Worm (Caenorhabditis elegans) whole organism, L4 larva: Measurements from ENCODE around the gene F37C4.6.

Experiments
- ZK546.5 ChIP-seq, 2 experiments: sonication (generic microtip); optimal IDR thresholded peaks; 2 replicates each; lab custom pipeline; 2017; ENCODE audit warnings: missing biosample characterization in 2 of 2, missing genetic modification characterization in 2 of 2
- ama-1 ChIP-seq: fragments of 150-350 bp; optimal IDR thresholded peaks from 2 replicates; lab custom pipeline; 2014; ENCODE audit warnings: inconsistent platforms, mixed read lengths
- dmd-9 ChIP-seq: fragments of 200-800 bp; sonication (Bioruptor generic); IDR thresholded peaks from 2 replicates; pipeline ENCODE4 v1.3.6; 2022; ENCODE audit warnings: missing genetic modification reagents, missing genetic modification characterization, missing compliant biosample characterization
- fos-1 ChIP-seq: fragments of 150-350 bp; optimal IDR thresholded peaks from 2 replicates; lab custom pipeline; 2014; ENCODE audit warnings: missing biosample characterization, missing genetic modification characterization
- hmg-1.1 ChIP-seq: fragments of 200-800 bp; sonication (Bioruptor generic); IDR thresholded peaks from 2 replicates; pipeline ENCODE4 v1.3.6; 2022; ENCODE audit warnings: missing genetic modification reagents, missing genetic modification characterization, missing compliant biosample characterization
- lin-15B ChIP-seq: fragments of 150-350 bp; sonication (generic microtip); optimal IDR thresholded peaks from 3 replicates; lab custom pipeline; 2014; ENCODE audit warnings: missing biosample characterization, missing genetic modification characterization
- lin-39 ChIP-seq: fragments of 150-350 bp; optimal IDR thresholded peaks from 2 replicates; lab custom pipeline; 2014; ENCODE audit warnings: missing biosample characterization, missing genetic modification reagents, missing genetic modification characterization
- nhr-237 ChIP-seq: sonication (generic microtip); optimal IDR thresholded peaks from 2 replicates; lab custom pipeline; 2017; ENCODE audit warnings: missing biosample characterization, missing genetic modification characterization
- nhr-6 ChIP-seq: fragments of 150-350 bp; optimal IDR thresholded peaks from 2 replicates; lab custom pipeline; 2014; ENCODE audit warnings: missing biosample characterization, missing genetic modification characterization
- pha-4 ChIP-seq, 2 experiments: fragments of 150-350 bp in 1 of 2; fragments of 200-800 bp in 1 of 2; sonication (Bioruptor generic) in 1 of 2; IDR thresholded peaks in 1 of 2; optimal IDR thresholded peaks in 1 of 2; 2 replicates each; pipeline versions ENCODE4 v1.3.6 to Lab custom; 2014 to 2022; ENCODE audit warnings: missing genetic modification characterization in 2 of 2, missing genetic modification reagents in 2 of 2, missing biosample characterization in 1 of 2, missing compliant biosample characterization in 1 of 2
- snpc-4 ChIP-seq: fragments of 150-350 bp; optimal IDR thresholded peaks from 2 replicates; lab custom pipeline; 2014; ENCODE audit warnings: missing biosample characterization, missing genetic modification characterization
- unc-130 ChIP-seq: sonication (generic microtip); optimal IDR thresholded peaks from 2 replicates; lab custom pipeline; 2016; ENCODE audit warnings: missing genetic modification reagents, missing genetic modification characterization, missing compliant biosample characterization
- unc-39 ChIP-seq: sonication (generic microtip); optimal IDR thresholded peaks from 2 replicates; lab custom pipeline; 2017; ENCODE audit warnings: missing biosample characterization, missing genetic modification characterization
- ztf-11 ChIP-seq: fragments of 150-350 bp; optimal IDR thresholded peaks from 2 replicates; lab custom pipeline; 2014; ENCODE audit warnings: missing biosample characterization, missing genetic modification characterization

ce11 chrIV:3912598-3912997, 34.5 kb upstream of the F37C4.6 start, which contains the start of gene F56D6.20:
- TF ChIP-seq fos-1 (tag; lab: Kevin White, UChicago) (no peak), dmd-9 (GFP tag; lab: Robert Waterston, UW) (no peak), hmg-1.1 (no peak), nhr-6 (tag; lab: Kevin White, UChicago) (no peak), snpc-4 (no peak), nhr-237 (no peak), unc-130 (GFP tag; lab: Kevin White, UChicago) (no peak), lin-15B (no peak), ZK546.5 (tag; optimal IDR thresholded peaks at IDR 0.05; lab: Kevin White, UChicago) (no peak), lin-39 (tag; lab: Kevin White, UChicago) (no peak), ztf-11 (tag; lab: Kevin White, UChicago) (no peak), unc-39 (no peak), ama-1 (lab: Kevin White, UChicago) (no peak), pha-4 (GFP tag; IDR thresholded peaks at IDR 0.05; lab: Robert Waterston, UW) (no peak), pha-4 (tag; optimal IDR thresholded peaks at IDR 0.05; lab: Kevin White, UChicago) (no peak)
